Worm (Caenorhabditis elegans) whole organism, L1 larva: ENCODE results near the gene F12E12.1.

Experiments used
- ceh-63 ChIP-seq: fragments of 200-800 bp; sonication (Bioruptor generic); optimal IDR thresholded peaks from 2 replicates; lab custom pipeline; 2018; ENCODE audit warnings: mild to moderate bottlenecking, missing genetic modification characterization, missing compliant biosample characterization
- fos-1 ChIP-seq: fragments of 150-350 bp; optimal IDR thresholded peaks from 2 replicates; lab custom pipeline; 2014; ENCODE audit warnings: missing biosample characterization, missing genetic modification characterization
- hlh-4 ChIP-seq: sonication (generic microtip); optimal IDR thresholded peaks from 2 replicates; lab custom pipeline; 2016; ENCODE audit warnings: mild to moderate bottlenecking, missing genetic modification characterization, missing compliant biosample characterization
- lin-14 ChIP-seq: fragments of 200-800 bp; sonication (Bioruptor generic); optimal IDR thresholded peaks from 2 replicates; lab custom pipeline; 2018; ENCODE audit warnings: mild to moderate bottlenecking, missing genetic modification characterization, moderate library complexity, missing compliant biosample characterization
- lin-39 ChIP-seq: fragments of 150-350 bp; optimal IDR thresholded peaks from 2 replicates; lab custom pipeline; 2014; ENCODE audit warnings: missing biosample characterization, missing genetic modification reagents, missing genetic modification characterization
- nhr-237 ChIP-seq: fragments of 150-350 bp; optimal IDR thresholded peaks from 2 replicates; lab custom pipeline; 2014; ENCODE audit warnings: missing biosample characterization, missing genetic modification characterization
- nhr-76 ChIP-seq: sonication (generic microtip); optimal IDR thresholded peaks from 2 replicates; lab custom pipeline; 2017; ENCODE audit warnings: missing biosample characterization, missing genetic modification characterization
- nhr-84 ChIP-seq: sonication (generic microtip); optimal IDR thresholded peaks from 2 replicates; lab custom pipeline; 2017; ENCODE audit warnings: missing biosample characterization, missing genetic modification characterization
- skn-1 ChIP-seq: fragments of 150-350 bp; optimal IDR thresholded peaks from 2 replicates; lab custom pipeline; 2014; ENCODE audit warnings: missing biosample characterization, missing genetic modification characterization

DNA sequence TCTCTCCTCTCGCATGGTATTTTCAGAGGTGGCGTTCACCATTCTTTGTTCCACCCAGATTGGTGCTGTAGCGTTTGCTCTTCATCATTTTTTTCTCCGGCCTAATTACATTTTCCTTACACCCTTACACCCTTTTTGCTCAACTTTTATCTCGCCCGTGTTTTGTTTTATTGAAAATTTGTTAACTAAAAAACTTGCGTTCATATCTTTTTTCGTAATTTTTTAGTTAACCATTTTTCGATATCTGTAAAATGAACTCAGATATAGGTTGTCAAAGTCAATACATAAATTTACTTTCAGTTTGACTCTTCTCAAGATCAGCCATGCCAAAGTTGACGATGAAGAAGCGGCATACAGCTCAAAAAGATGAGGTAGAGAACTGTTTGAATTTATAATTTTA, at the start of gene F12E12.1:
- TF ChIP-seq lin-39 (tag; lab: Kevin White, UChicago) (no peak), fos-1 (tag; lab: Kevin White, UChicago) (no peak), nhr-84 (tag; lab: Kevin White, UChicago) (no peak), skn-1 (tag; lab: Kevin White, UChicago) (no peak), lin-14 (GFP tag; lab: Kevin White, UChicago) (no peak), nhr-237 (no peak), nhr-76 (tag; lab: Kevin White, UChicago) (no peak), ceh-63 (GFP tag; lab: Kevin White, UChicago) (no peak), hlh-4 (tag; lab: Kevin White, UChicago) (no peak)
